Worm (Caenorhabditis elegans) whole organism, L2 larva: ENCODE measurements around the gene F08F8.7.

Source experiments
- C34F6.9 ChIP-seq: fragments of 150-350 bp; optimal IDR thresholded peaks from 2 replicates; lab custom pipeline; 2014; ENCODE audit warnings: missing biosample characterization, missing genetic modification characterization
- F13H6.1 ChIP-seq: sonication (generic microtip); optimal IDR thresholded peaks from 2 replicates; lab custom pipeline; 2016; ENCODE audit warnings: missing genetic modification characterization, missing compliant biosample characterization
- R02D3.7 ChIP-seq: fragments of 150-350 bp; optimal IDR thresholded peaks from 2 replicates; lab custom pipeline; 2014; ENCODE audit warnings: missing biosample characterization, missing genetic modification characterization
- Y55F3AM.14 ChIP-seq: fragments of 200-800 bp; sonication (Bioruptor generic); optimal IDR thresholded peaks from 2 replicates; lab custom pipeline; 2018; ENCODE audit warnings: mild to moderate bottlenecking, missing genetic modification characterization, missing compliant biosample characterization
- ZK546.5 ChIP-seq: sonication (generic microtip); optimal IDR thresholded peaks from 2 replicates; lab custom pipeline; 2017; ENCODE audit warnings: missing biosample characterization, missing genetic modification characterization
- alr-1 ChIP-seq: fragments of 150-350 bp; optimal IDR thresholded peaks from 2 replicates; lab custom pipeline; 2014; ENCODE audit warnings: missing biosample characterization, missing genetic modification characterization
- ama-1 ChIP-seq: fragments of 150-350 bp; optimal IDR thresholded peaks from 2 replicates; lab custom pipeline; 2018; ENCODE audit warnings: inconsistent platforms
- blmp-1 ChIP-seq: sonication (generic microtip); optimal IDR thresholded peaks from 2 replicates; lab custom pipeline; 2017; ENCODE audit warnings: missing genetic modification characterization, mild to moderate bottlenecking, missing compliant biosample characterization, antibody characterized with exemption, moderate library complexity; ENCODE audit not compliant: insufficient read depth
- ceh-16 ChIP-seq: fragments of 150-350 bp; optimal IDR thresholded peaks from 2 replicates; lab custom pipeline; 2014; ENCODE audit warnings: missing biosample characterization, missing genetic modification characterization
- ceh-82 ChIP-seq: fragments of 150-350 bp; optimal IDR thresholded peaks from 2 replicates; lab custom pipeline; 2014; ENCODE audit warnings: missing biosample characterization, missing genetic modification characterization
- crh-2 ChIP-seq: sonication (generic microtip); optimal IDR thresholded peaks from 2 replicates; lab custom pipeline; 2017; ENCODE audit warnings: missing biosample characterization, missing genetic modification characterization
- egl-27 ChIP-seq: sonication (generic microtip); optimal IDR thresholded peaks from 3 replicates; lab custom pipeline; 2017; ENCODE audit warnings: missing biosample characterization, missing genetic modification reagents, missing genetic modification characterization
- elt-1 ChIP-seq: fragments of 150-350 bp; optimal IDR thresholded peaks from 2 replicates; lab custom pipeline; 2014; ENCODE audit warnings: missing biosample characterization, missing genetic modification characterization
- elt-3 ChIP-seq: sonication (generic microtip); optimal IDR thresholded peaks from 2 replicates; lab custom pipeline; 2017; ENCODE audit warnings: missing biosample characterization, missing genetic modification characterization
- fos-1 ChIP-seq: fragments of 150-350 bp; optimal IDR thresholded peaks from 2 replicates; lab custom pipeline; 2014; ENCODE audit warnings: missing biosample characterization, missing genetic modification characterization
- lin-11 ChIP-seq: fragments of 150-350 bp; sonication (generic microtip); optimal IDR thresholded peaks from 2 replicates; lab custom pipeline; 2014; ENCODE audit warnings: missing biosample characterization, missing genetic modification characterization, inconsistent platforms, mixed read lengths
- lin-13 ChIP-seq: fragments of 150-350 bp; optimal IDR thresholded peaks from 2 replicates; lab custom pipeline; 2014; ENCODE audit warnings: missing biosample characterization, missing genetic modification reagents, missing genetic modification characterization
- lin-39 ChIP-seq: fragments of 150-350 bp; optimal IDR thresholded peaks from 2 replicates; lab custom pipeline; 2014; ENCODE audit warnings: missing biosample characterization, missing genetic modification reagents, missing genetic modification characterization
- lsy-2 ChIP-seq, 2 experiments: fragments of 150-350 bp in 1 of 2; sonication (generic microtip) in 1 of 2; optimal IDR thresholded peaks; 2 replicates each; lab custom pipeline; 2014 to 2017; ENCODE audit warnings: missing biosample characterization in 2 of 2, missing genetic modification characterization in 2 of 2
- mab-5 ChIP-seq: fragments of 150-350 bp; optimal IDR thresholded peaks from 2 replicates; lab custom pipeline; 2014; ENCODE audit warnings: missing biosample characterization, missing genetic modification characterization
- nhr-10 ChIP-seq: sonication (generic microtip); optimal IDR thresholded peaks from 2 replicates; lab custom pipeline; 2017; ENCODE audit warnings: missing biosample characterization, missing genetic modification characterization
- nhr-12 ChIP-seq: fragments of 150-350 bp; optimal IDR thresholded peaks from 2 replicates; lab custom pipeline; 2014; ENCODE audit warnings: missing biosample characterization, missing genetic modification characterization
- nhr-129 ChIP-seq: fragments of 150-350 bp; optimal IDR thresholded peaks from 2 replicates; lab custom pipeline; 2014; ENCODE audit warnings: missing biosample characterization, missing genetic modification characterization
- nhr-21 ChIP-seq: fragments of 150-350 bp; optimal IDR thresholded peaks from 2 replicates; lab custom pipeline; 2014; ENCODE audit warnings: missing biosample characterization, missing genetic modification characterization
- nhr-23 ChIP-seq: fragments of 150-350 bp; optimal IDR thresholded peaks from 2 replicates; lab custom pipeline; 2014; ENCODE audit warnings: missing biosample characterization, missing genetic modification reagents, missing genetic modification characterization
- nhr-25 ChIP-seq: fragments of 150-350 bp; sonication (generic microtip); optimal IDR thresholded peaks from 3 replicates; lab custom pipeline; 2014; ENCODE audit warnings: missing biosample characterization, missing genetic modification characterization
- sem-4 ChIP-seq: fragments of 150-350 bp; optimal IDR thresholded peaks from 2 replicates; lab custom pipeline; 2014; ENCODE audit warnings: missing biosample characterization, missing genetic modification reagents, missing genetic modification characterization
- skn-1 ChIP-seq: sonication (generic microtip); optimal IDR thresholded peaks from 2 replicates; lab custom pipeline; 2017; ENCODE audit warnings: missing biosample characterization, missing genetic modification characterization
- sma-3 ChIP-seq: sonication (generic microtip); optimal IDR thresholded peaks from 2 replicates; lab custom pipeline; 2016; ENCODE audit warnings: missing genetic modification reagents, missing genetic modification characterization, missing compliant biosample characterization
- sma-9 ChIP-seq, 2 experiments: fragments of 150-350 bp in 1 of 2; sonication (generic microtip) in 1 of 2; optimal IDR thresholded peaks; 2 replicates each; lab custom pipeline; 2014 to 2016; ENCODE audit warnings: missing genetic modification characterization in 2 of 2, mild to moderate bottlenecking in 1 of 2, missing biosample characterization in 1 of 2, missing compliant biosample characterization in 1 of 2, missing genetic modification reagents in 1 of 2, moderate library complexity in 1 of 2
- snpc-4 ChIP-seq: fragments of 150-350 bp; optimal IDR thresholded peaks from 2 replicates; lab custom pipeline; 2014; ENCODE audit warnings: missing biosample characterization, missing genetic modification characterization
- unc-39 ChIP-seq: fragments of 150-350 bp; optimal IDR thresholded peaks from 2 replicates; lab custom pipeline; 2014; ENCODE audit warnings: missing biosample characterization, missing genetic modification characterization
- unc-55 ChIP-seq: fragments of 150-350 bp; sonication (generic microtip); optimal IDR thresholded peaks from 3 replicates; lab custom pipeline; 2014; ENCODE audit warnings: missing biosample characterization, missing genetic modification reagents, missing genetic modification characterization
- unc-62 ChIP-seq: fragments of 150-350 bp; optimal IDR thresholded peaks from 2 replicates; lab custom pipeline; 2014; ENCODE audit warnings: missing biosample characterization, missing genetic modification reagents, missing genetic modification characterization
- zag-1 ChIP-seq: fragments of 150-350 bp; optimal IDR thresholded peaks from 2 replicates; lab custom pipeline; 2014; ENCODE audit warnings: missing biosample characterization, missing genetic modification characterization
- ztf-1 ChIP-seq: fragments of 200-800 bp; sonication (Bioruptor generic); conservative IDR thresholded peaks from 2 replicates; pipeline ENCODE4 v1.3.6; 2022; ENCODE audit warnings: missing genetic modification characterization, missing compliant biosample characterization
- ztf-11 ChIP-seq: sonication (generic microtip); optimal IDR thresholded peaks from 2 replicates; lab custom pipeline; 2017; ENCODE audit warnings: missing biosample characterization, missing genetic modification characterization
- ztf-4 ChIP-seq: fragments of 150-350 bp; optimal IDR thresholded peaks from 2 replicates; lab custom pipeline; 2014; ENCODE audit warnings: missing biosample characterization, missing genetic modification characterization

The F08F8.7 gene

ce11 chrIII:7358627-7359026 is 11.7 kb upstream of the F08F8.7 start:
- TF ChIP-seq nhr-23 (tag; lab: Kevin White, UChicago) (no peak), ceh-16 (no peak), nhr-129 (tag; lab: Kevin White, UChicago) (peak; percentile 96), ZK546.5 (tag; lab: Kevin White, UChicago) (no peak)

- TF ChIP-seq blmp-1 (tag; lab: Kevin White, UChicago) (no peak), sem-4 (tag; lab: Kevin White, UChicago) (no peak), ceh-82 (no peak), nhr-129 (tag; lab: Kevin White, UChicago) (peak; percentile 45), ztf-1 (GFP tag; lab: Robert Waterston, UW) (no peak), sma-3 (GFP tag; lab: Kevin White, UChicago) (no peak), lin-11 (tag; lab: Kevin White, UChicago) (no peak), sma-9 (GFP tag; optimal IDR thresholded peaks at IDR 0.05; lab: Kevin White, UChicago) (peak; percentile 46), sma-9 (tag; optimal IDR thresholded peaks at IDR 0.05; lab: Kevin White, UChicago) (no peak), fos-1 (tag; lab: Kevin White, UChicago) (no peak), ceh-16 (no peak), ama-1 (lab: Kevin White, UChicago) (no peak), F13H6.1 (tag; lab: Kevin White, UChicago) (peak; percentile 0), nhr-10 (tag; lab: Kevin White, UChicago) (no peak), unc-55 (GFP tag; lab: Kevin White, UChicago) (peak; percentile 57), nhr-21 (tag; lab: Kevin White, UChicago) (no peak), ZK546.5 (tag; lab: Kevin White, UChicago) (no peak), lsy-2 (tag; optimal IDR thresholded peaks at IDR 0.05; lab: Kevin White, UChicago) (peak in 1 of 2 experiments; percentile 62), nhr-25 (tag; lab: Kevin White, UChicago) (peak; percentile 38), R02D3.7 (tag; lab: Kevin White, UChicago) (no peak), crh-2 (tag; lab: Kevin White, UChicago) (peak; percentile 44), alr-1 (tag; lab: Kevin White, UChicago) (no peak), C34F6.9 (peak; percentile 83), elt-1 (tag; lab: Kevin White, UChicago) (no peak), nhr-12 (no peak), ztf-11 (tag; lab: Kevin White, UChicago) (no peak), ztf-4 (no peak)
Observed at ce11 chrIII:7357356-7357755, 10.4 kb upstream of the F08F8.7 start, which contains the start of gene F08F8.10. Gene F08F8.10 (minus strand): TSS chrIII:7357393.

ce11 chrIII:7353871-7354270 is 6.9 kb upstream of the F08F8.7 start, which contains the start of gene F08F8.9:
Gene F08F8.9 (minus strand): TSS chrIII:7353971.
- no peak for TF ChIP-seq nhr-12
- peak; percentile 8 for TF ChIP-seq crh-2 (tag; lab: Kevin White, UChicago)

- TF ChIP-seq snpc-4 (tag; lab: Kevin White, UChicago): no peak
- TF ChIP-seq sma-3 (GFP tag; lab: Kevin White, UChicago): no peak
- no peak for TF ChIP-seq ceh-16
- no peak for TF ChIP-seq crh-2 (tag; lab: Kevin White, UChicago)
- no peak for TF ChIP-seq nhr-21 (tag; lab: Kevin White, UChicago)
- no peak for TF ChIP-seq lsy-2 (tag; optimal IDR thresholded peaks at IDR 0.05; lab: Kevin White, UChicago)
- no peak for TF ChIP-seq mab-5
- no peak for TF ChIP-seq egl-27 (tag; lab: Kevin White, UChicago)
- TF ChIP-seq ztf-1 (GFP tag; lab: Robert Waterston, UW): no peak
- TF ChIP-seq ztf-4: no peak
- TF ChIP-seq, all 48 proteins: peak for 0
Observed at ce11 chrIII:7349075-7349474, 2.1 kb upstream of the F08F8.7 start, which contains the start of gene gos-28. Gene gos-28 (minus strand): TSS chrIII:7349175.

ce11 chrIII:7343389-7343788 is 3.6 kb downstream of the F08F8.7 start, which contains the start of gene F08F8.6:
Gene F08F8.6 (plus strand): TSS chrIII:7343689.
- no peak for TF ChIP-seq Y55F3AM.14 (GFP tag; lab: Kevin White, UChicago)
- TF ChIP-seq nhr-25 (tag; lab: Kevin White, UChicago): no peak
- TF ChIP-seq sem-4 (tag; lab: Kevin White, UChicago): no peak
- TF ChIP-seq nhr-23 (tag; lab: Kevin White, UChicago): no peak
- no peak for TF ChIP-seq zag-1 (tag; lab: Kevin White, UChicago)
- no peak for TF ChIP-seq lin-39 (tag; lab: Kevin White, UChicago)
- no peak for TF ChIP-seq skn-1 (tag; lab: Kevin White, UChicago)
- no peak for TF ChIP-seq nhr-21 (tag; lab: Kevin White, UChicago)
- no peak for TF ChIP-seq ceh-82
- TF ChIP-seq sma-3 (GFP tag; lab: Kevin White, UChicago): no peak
- no peak for TF ChIP-seq blmp-1 (tag; lab: Kevin White, UChicago)
- no peak for TF ChIP-seq unc-62 (GFP tag; lab: Kevin White, UChicago)
- no peak for TF ChIP-seq unc-39 (tag; lab: Kevin White, UChicago)
- no peak for TF ChIP-seq ama-1 (lab: Kevin White, UChicago)
- no peak for TF ChIP-seq elt-1 (tag; lab: Kevin White, UChicago)
- no peak for TF ChIP-seq lin-13 (GFP tag; lab: Kevin White, UChicago)
- TF ChIP-seq elt-3: no peak
- TF ChIP-seq ceh-16: no peak
- TF ChIP-seq unc-55 (GFP tag; lab: Kevin White, UChicago): no peak
